Fruit fly (Drosophila melanogaster) whole organism, embryonic: Measurements from ENCODE around the gene CG4497.

ENCODE experiments used
- Antp ChIP-seq: fragments of 200-800 bp; sonication (Bioruptor generic); optimal IDR thresholded peaks from 3 replicates; lab custom pipeline; 2016; ENCODE audit warnings: missing biosample characterization, missing genetic modification characterization
- C15 ChIP-seq: fragments of 200-800 bp; sonication (Bioruptor generic); IDR thresholded peaks from 3 replicates; pipeline ENCODE4 v1.3.6; 2022; ENCODE audit warnings: missing biosample characterization, missing genetic modification characterization
- CG10209 ChIP-seq: fragments of 200-800 bp; sonication (Bioruptor generic); optimal IDR thresholded peaks from 3 replicates; lab custom pipeline; 2017; ENCODE audit warnings: missing biosample characterization, mild to moderate bottlenecking, missing genetic modification characterization, missing genetic modification reagents
- CG10543 ChIP-seq: fragments of 200-800 bp; sonication (Bioruptor generic); optimal IDR thresholded peaks from 3 replicates; lab custom pipeline; 2017; ENCODE audit warnings: missing biosample characterization, mild to moderate bottlenecking, missing genetic modification characterization, moderate library complexity
- CG10565 ChIP-seq: fragments of 200-800 bp; sonication (Bioruptor generic); optimal IDR thresholded peaks from 3 replicates; lab custom pipeline; 2016; ENCODE audit warnings: missing biosample characterization, mild to moderate bottlenecking, missing genetic modification characterization
- CG10979 ChIP-seq: fragments of 200-800 bp; sonication (Bioruptor generic); optimal IDR thresholded peaks from 2 replicates; lab custom pipeline; 2018; ENCODE audit warnings: missing biosample characterization, mild to moderate bottlenecking, missing genetic modification characterization, moderate library complexity
- CG13296 ChIP-seq: fragments of 200-800 bp; sonication (Bioruptor generic); optimal IDR thresholded peaks from 3 replicates; lab custom pipeline; 2018; ENCODE audit warnings: missing biosample characterization, mild to moderate bottlenecking, missing genetic modification characterization
- CG13894 ChIP-seq: fragments of 200-800 bp; sonication (Bioruptor generic); optimal IDR thresholded peaks from 3 replicates; lab custom pipeline; 2018; ENCODE audit warnings: missing biosample characterization, mild to moderate bottlenecking, missing genetic modification characterization, moderate library complexity
- CG1529 ChIP-seq: fragments of 200-800 bp; sonication (Bioruptor generic); optimal IDR thresholded peaks from 3 replicates; lab custom pipeline; 2018; ENCODE audit warnings: missing biosample characterization, missing genetic modification characterization
- CG15514 ChIP-seq: fragments of 200-800 bp; sonication (Bioruptor generic); optimal IDR thresholded peaks from 3 replicates; lab custom pipeline; 2017; ENCODE audit warnings: missing biosample characterization, missing genetic modification characterization, mild to moderate bottlenecking, moderate library complexity, missing genetic modification reagents
- CG15601 ChIP-seq: fragments of 200-800 bp; sonication (Bioruptor generic); optimal IDR thresholded peaks from 3 replicates; lab custom pipeline; 2019; ENCODE audit warnings: missing biosample characterization, mild to moderate bottlenecking, missing genetic modification characterization, moderate library complexity
- CG17328 ChIP-seq: fragments of 200-800 bp; sonication (Bioruptor generic); IDR thresholded peaks from 2 replicates; pipeline ENCODE4 v1.3.6; 2022; ENCODE audit warnings: missing biosample characterization, missing genetic modification characterization
- CG3407 ChIP-seq: fragments of 200-800 bp; sonication (Bioruptor generic); optimal IDR thresholded peaks from 2 replicates; lab custom pipeline; 2018; ENCODE audit warnings: missing biosample characterization, mild to moderate bottlenecking, missing genetic modification characterization
- CG6654 ChIP-seq: fragments of 200-800 bp; sonication (Bioruptor generic); optimal IDR thresholded peaks from 2 replicates; lab custom pipeline; 2017; ENCODE audit warnings: missing biosample characterization, mild to moderate bottlenecking, missing genetic modification characterization
- CG6791 ChIP-seq: fragments of 200-800 bp; sonication (Bioruptor generic); IDR thresholded peaks from 3 replicates; pipeline ENCODE4 v1.3.6; 2022; ENCODE audit warnings: missing biosample characterization, missing genetic modification characterization; ENCODE audit not compliant: partially characterized antibody
- CG7372 ChIP-seq: fragments of 200-800 bp; sonication (Bioruptor generic); IDR thresholded peaks from 2 replicates; pipeline ENCODE4 v1.3.6; 2022; ENCODE audit warnings: missing biosample characterization, missing genetic modification characterization
- CG8290 ChIP-seq, 3 experiments: fragments of 200-800 bp; sonication (Bioruptor generic); optimal IDR thresholded peaks; 2 replicates each; lab custom pipeline; 2016 to 2019; ENCODE audit warnings: missing biosample characterization in 3 of 3, missing genetic modification characterization in 3 of 3, mild to moderate bottlenecking in 2 of 3, moderate library complexity in 1 of 3
- CG8359 ChIP-seq: fragments of 200-800 bp; sonication (Bioruptor generic); optimal IDR thresholded peaks from 2 replicates; lab custom pipeline; 2017; ENCODE audit warnings: missing biosample characterization, mild to moderate bottlenecking, missing genetic modification characterization, borderline replicate concordance
- CG8478 ChIP-seq: fragments of >200 bp; optimal IDR thresholded peaks from 2 replicates; lab custom pipeline; 2018
- CG8765 ChIP-seq: fragments of 200-800 bp; sonication (Bioruptor generic); IDR thresholded peaks from 2 replicates; pipeline ENCODE4 v1.3.6; 2022; ENCODE audit warnings: missing biosample characterization, missing genetic modification characterization
- Chrac-16 ChIP-seq: fragments of 200-800 bp; sonication (Bioruptor generic); optimal IDR thresholded peaks from 3 replicates; lab custom pipeline; 2016; ENCODE audit warnings: missing biosample characterization, missing genetic modification characterization
- Dp ChIP-seq: fragments of 200-800 bp; sonication (Bioruptor generic); optimal IDR thresholded peaks from 2 replicates; lab custom pipeline; 2018; ENCODE audit warnings: missing biosample characterization, mild to moderate bottlenecking, missing genetic modification characterization, moderate library complexity
- Ets97D ChIP-seq: fragments of 200-800 bp; sonication (Bioruptor generic); optimal IDR thresholded peaks from 3 replicates; lab custom pipeline; 2016; ENCODE audit warnings: missing biosample characterization, missing genetic modification characterization
- Fer1 ChIP-seq: fragments of 200-800 bp; sonication (Bioruptor generic); optimal IDR thresholded peaks from 2 replicates; lab custom pipeline; 2017; ENCODE audit warnings: missing biosample characterization, mild to moderate bottlenecking, missing genetic modification characterization
- Fer3 ChIP-seq: fragments of 200-800 bp; sonication (Bioruptor generic); optimal IDR thresholded peaks from 2 replicates; lab custom pipeline; 2018; ENCODE audit warnings: missing biosample characterization, mild to moderate bottlenecking, missing genetic modification characterization, moderate library complexity
- Hr3 ChIP-seq: fragments of 200-800 bp; sonication (Bioruptor generic); optimal IDR thresholded peaks from 3 replicates; lab custom pipeline; 2016; ENCODE audit warnings: missing biosample characterization, missing genetic modification characterization
- Mrtf ChIP-seq: fragments of 200-800 bp; sonication (Bioruptor generic); IDR thresholded peaks from 3 replicates; pipeline ENCODE4 v1.3.6; 2022; ENCODE audit warnings: missing biosample characterization, missing genetic modification characterization
- Poxn ChIP-seq: fragments of 200-800 bp; sonication (Bioruptor generic); IDR thresholded peaks from 2 replicates; pipeline ENCODE4 v1.3.6; 2022; ENCODE audit warnings: missing biosample characterization, missing genetic modification characterization
- Side ChIP-seq: fragments of 200-800 bp; sonication (Bioruptor generic); optimal IDR thresholded peaks from 2 replicates; lab custom pipeline; 2016; ENCODE audit warnings: missing biosample characterization, missing genetic modification characterization
- Stat92E ChIP-seq, 3 experiments: fragments of >200 bp in 2 of 3; fragments of 200-800 bp in 1 of 3; sonication (Bioruptor generic) in 1 of 3; optimal IDR thresholded peaks; 2 replicates each; lab custom pipeline; 2017 to 2019; ENCODE audit warnings: missing biosample characterization in 3 of 3, missing genetic modification characterization in 3 of 3, mild to moderate bottlenecking in 1 of 3, moderate library complexity in 1 of 3
- Vsx1 ChIP-seq: fragments of 200-800 bp; sonication (Bioruptor generic); optimal IDR thresholded peaks from 2 replicates; lab custom pipeline; 2017; ENCODE audit warnings: missing biosample characterization, mild to moderate bottlenecking, missing genetic modification characterization, missing genetic modification reagents
- ab ChIP-seq: fragments of 200-800 bp; sonication (Bioruptor generic); optimal IDR thresholded peaks from 2 replicates; lab custom pipeline; 2016; ENCODE audit warnings: missing biosample characterization, missing genetic modification characterization
- bigmax ChIP-seq: fragments of 200-800 bp; sonication (Bioruptor generic); optimal IDR thresholded peaks from 2 replicates; lab custom pipeline; 2018; ENCODE audit warnings: missing biosample characterization, mild to moderate bottlenecking, missing genetic modification characterization
- bowl ChIP-seq: fragments of 200-800 bp; sonication (Bioruptor generic); IDR thresholded peaks from 2 replicates; pipeline ENCODE4 v1.3.6; 2022; ENCODE audit warnings: missing biosample characterization, missing genetic modification characterization
- chn ChIP-seq: fragments of 200-800 bp; sonication (Bioruptor generic); optimal IDR thresholded peaks from 2 replicates; lab custom pipeline; 2016; ENCODE audit warnings: missing biosample characterization, missing genetic modification characterization
- crc ChIP-seq: fragments of 200-800 bp; sonication (Bioruptor generic); optimal IDR thresholded peaks from 2 replicates; lab custom pipeline; 2016; ENCODE audit warnings: missing biosample characterization, missing genetic modification characterization
- ewg ChIP-seq: fragments of 200-800 bp; sonication (Bioruptor generic); optimal IDR thresholded peaks from 3 replicates; lab custom pipeline; 2017; ENCODE audit warnings: mild to moderate bottlenecking, missing biosample characterization, missing genetic modification reagents, missing genetic modification characterization
- h ChIP-seq: fragments of >200 bp; optimal IDR thresholded peaks from 2 replicates; lab custom pipeline; 2017
- hb ChIP-seq: fragments of 200-800 bp; sonication (Bioruptor generic); IDR thresholded peaks from 3 replicates; pipeline ENCODE4 v1.3.6; 2022; ENCODE audit warnings: missing biosample characterization, missing genetic modification characterization; ENCODE audit not compliant: partially characterized antibody
- inv ChIP-seq: fragments of 200-800 bp; sonication (Bioruptor generic); IDR thresholded peaks from 2 replicates; pipeline ENCODE4 v1.3.6; 2022; ENCODE audit warnings: missing biosample characterization, missing genetic modification characterization; ENCODE audit not compliant: partially characterized antibody
- klu ChIP-seq: fragments of 200-800 bp; sonication (Bioruptor generic); IDR thresholded peaks from 2 replicates; pipeline ENCODE4 v1.3.6; 2022; ENCODE audit warnings: missing biosample characterization, missing genetic modification characterization
- lab ChIP-seq: fragments of 200-800 bp; sonication (Bioruptor generic); optimal IDR thresholded peaks from 3 replicates; lab custom pipeline; 2017; ENCODE audit warnings: missing biosample characterization, missing genetic modification characterization, mild to moderate bottlenecking, moderate library complexity, missing genetic modification reagents
- nmo ChIP-seq: fragments of 200-800 bp; sonication (Bioruptor generic); optimal IDR thresholded peaks from 2 replicates; lab custom pipeline; 2018; ENCODE audit warnings: missing biosample characterization, mild to moderate bottlenecking, missing genetic modification characterization, moderate library complexity
- oc ChIP-seq: fragments of 200-800 bp; sonication (Bioruptor generic); optimal IDR thresholded peaks from 2 replicates; lab custom pipeline; 2018; ENCODE audit warnings: missing biosample characterization, mild to moderate bottlenecking, missing genetic modification characterization, moderate library complexity
- psq ChIP-seq: fragments of 200-800 bp; sonication (Bioruptor generic); optimal IDR thresholded peaks from 2 replicates; lab custom pipeline; 2017; ENCODE audit warnings: missing biosample characterization, missing genetic modification characterization
- pum ChIP-seq: fragments of 200-800 bp; sonication (Bioruptor generic); optimal IDR thresholded peaks from 2 replicates; lab custom pipeline; 2016; ENCODE audit warnings: missing biosample characterization, missing genetic modification characterization
- scrt ChIP-seq: fragments of 200-800 bp; sonication (Bioruptor generic); optimal IDR thresholded peaks from 2 replicates; lab custom pipeline; 2018; ENCODE audit warnings: missing biosample characterization, mild to moderate bottlenecking, missing genetic modification characterization, moderate library complexity
- sd ChIP-seq: fragments of 200-800 bp; sonication (Bioruptor generic); optimal IDR thresholded peaks from 3 replicates; lab custom pipeline; 2018; ENCODE audit warnings: missing biosample characterization, mild to moderate bottlenecking, missing genetic modification characterization, moderate library complexity
- tll ChIP-seq, 2 experiments: fragments of 200-800 bp in 1 of 2; fragments of >200 bp in 1 of 2; sonication (Bioruptor generic) in 1 of 2; optimal IDR thresholded peaks; 2 replicates each; lab custom pipeline; 2017 to 2019; ENCODE audit warnings: missing biosample characterization in 2 of 2, missing genetic modification characterization in 2 of 2, mild to moderate bottlenecking in 1 of 2, moderate library complexity in 1 of 2
- ttk ChIP-seq: fragments of 200-800 bp; sonication (Bioruptor generic); IDR thresholded peaks from 2 replicates; pipeline ENCODE4 v2.1.2; 2022; ENCODE audit warnings: missing biosample characterization, missing genetic modification characterization

Gene CG4497

dm6 chr2L:7148086-7148485 lies 46.3 kb downstream of the CG4497 start:
- TF ChIP-seq CG10979 (peak; percentile 83), crc (GFP tag; lab: Kevin White, UChicago) (peak; percentile 42), oc (tag; lab: Kevin White, UChicago) (peak; percentile 67), pum (GFP tag; lab: Kevin White, UChicago) (peak; percentile 73), Stat92E (GFP tag; optimal IDR thresholded peaks at IDR 0.05; lab: Kevin White, UChicago) (no peak), chn (GFP tag; lab: Kevin White, UChicago) (peak; percentile 71), CG1529 (GFP tag; lab: Kevin White, UChicago) (peak; percentile 77), CG13296 (GFP tag; lab: Kevin White, UChicago) (peak; percentile 56), Hr3 (GFP tag; lab: Kevin White, UChicago) (peak; percentile 70), ttk (peak; percentile 78), Mrtf (GFP tag; lab: Robert Waterston, UW) (0 out of 3 replicates have a peak, but pooled peaks have one; percentile 57), klu (GFP tag; lab: Robert Waterston, UW) (no peak), CG17328 (GFP tag; lab: Robert Waterston, UW) (peak; percentile 54; the same call in 1 of the 2 replicates), Antp (GFP tag; lab: Kevin White, UChicago) (peak; percentile 71), nmo (GFP tag; lab: Kevin White, UChicago) (peak; percentile 90), CG15601 (tag; lab: Kevin White, UChicago) (peak; percentile 60), Side (peak; percentile 61), CG6654 (peak; percentile 31), CG8478 (lab: Kevin White, UChicago) (no peak), CG10565 (GFP tag; lab: Kevin White, UChicago) (no peak), psq (no peak), CG8765 (GFP tag; lab: Robert Waterston, UW) (no peak), lab (GFP tag; lab: Kevin White, UChicago) (peak; percentile 63), Dp (no peak), CG3407 (peak; percentile 61), CG10543 (GFP tag; lab: Kevin White, UChicago) (no peak), inv (GFP tag; lab: Robert Waterston, UW) (no peak), ewg (GFP tag; lab: Kevin White, UChicago) (peak; percentile 58), CG13894 (tag; lab: Kevin White, UChicago) (no peak), Fer3 (tag; lab: Kevin White, UChicago) (peak; percentile 49), CG7372 (GFP tag; lab: Robert Waterston, UW) (peak; percentile 43; the same call in 1 of the 2 replicates), CG8359 (GFP tag; lab: Kevin White, UChicago) (peak; percentile 58), Fer1 (no peak), ab (peak; percentile 3), Poxn (no peak), Vsx1 (GFP tag; lab: Kevin White, UChicago) (peak; percentile 35), bowl (GFP tag; lab: Robert Waterston, UW) (no peak), CG6791 (no peak), CG15514 (GFP tag; lab: Kevin White, UChicago) (no peak), C15 (no peak), h (no peak), scrt (GFP tag; lab: Kevin White, UChicago) (no peak), bigmax (no peak), CG10209 (GFP tag; lab: Kevin White, UChicago) (peak; percentile 61), Ets97D (GFP tag; lab: Kevin White, UChicago) (peak; percentile 23), hb (GFP tag; lab: Robert Waterston, UW) (no peak), tll (GFP tag; optimal IDR thresholded peaks at IDR 0.05; lab: Kevin White, UChicago) (no peak), sd (tag; lab: Kevin White, UChicago) (no peak), Chrac-16 (GFP tag; lab: Kevin White, UChicago) (peak; percentile 72), CG8290 (GFP tag; optimal IDR thresholded peaks at IDR 0.05; lab: Kevin White, UChicago) (no peak), CG8290 (tag; optimal IDR thresholded peaks at IDR 0.05; lab: Kevin White, UChicago) (peak in 1 of 2 experiments; percentile 58)
